Fruit fly (Drosophila melanogaster): ENCODE results near the gene JhI-21.

The JhI-21 gene

DNA sequence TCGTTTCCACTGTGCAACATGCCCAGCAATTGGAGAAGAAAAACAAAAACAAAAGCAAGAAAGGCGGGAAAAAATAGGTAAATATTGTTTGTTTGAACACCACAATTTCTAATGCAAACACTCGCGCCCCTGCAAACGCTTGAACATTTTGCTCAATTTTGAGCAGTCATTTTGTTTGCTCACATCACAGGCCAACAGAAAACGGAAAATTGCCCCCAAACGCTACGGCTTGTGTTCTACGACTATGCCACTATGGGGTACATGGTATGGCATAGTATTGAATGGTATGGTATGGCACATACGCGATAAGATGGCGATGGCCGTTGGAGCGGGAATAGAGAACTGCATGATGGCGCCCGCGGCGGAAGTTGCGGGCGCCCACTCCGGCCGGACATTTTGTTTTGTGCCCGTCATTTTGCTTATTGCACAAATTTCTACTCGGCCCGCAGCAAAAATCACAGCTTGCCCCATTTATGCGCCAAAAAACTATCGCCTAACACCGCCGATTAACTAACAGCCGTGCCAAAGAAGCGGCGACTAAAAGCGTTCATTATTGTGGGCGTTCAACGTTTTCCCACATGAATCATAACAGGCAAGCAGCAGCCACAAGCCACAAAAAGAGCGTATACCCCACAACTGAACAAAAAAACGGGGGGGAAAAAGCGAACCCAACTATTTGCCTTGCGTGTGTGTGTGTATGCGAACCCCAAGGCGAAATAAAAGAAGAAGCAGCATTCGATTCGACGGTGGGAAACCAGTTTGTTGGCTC, 51.4 kb downstream of the JhI-21 start (continued):
- TF ChIP-seq nau (GFP tag; optimal IDR thresholded peaks at IDR 0.05) (peak; percentile 83), CG5180 (GFP tag; optimal IDR thresholded peaks at IDR 0.05) (peak; percentile 69), CG12769 (tag; optimal IDR thresholded peaks at IDR 0.05) (peak; percentile 91), bcd (GFP tag; optimal IDR thresholded peaks at IDR 0.05) (peak; percentile 36), crc (GFP tag; optimal IDR thresholded peaks at IDR 0.05) (no peak), NK7.1 (GFP tag; optimal IDR thresholded peaks at IDR 0.05) (no peak), CG31441 (GFP tag; IDR thresholded peaks at IDR 0.05) (no peak), CG2120 (GFP tag; optimal IDR thresholded peaks at IDR 0.05) (peak; percentile 47), C15 (GFP tag; IDR thresholded peaks at IDR 0.05) (no peak), schlank (tag; optimal IDR thresholded peaks at IDR 0.05) (peak; percentile 66), Hmr (GFP tag; optimal IDR thresholded peaks at IDR 0.05) (peak; percentile 78), slp2 (GFP tag; optimal IDR thresholded peaks at IDR 0.05) (peak; percentile 7), CG42726 (GFP tag; IDR thresholded peaks at IDR 0.05; ENCODE audit: partially characterized antibody) (no peak), CG11504 (tag; optimal IDR thresholded peaks at IDR 0.05) (peak; percentile 72), pros (GFP tag; optimal IDR thresholded peaks at IDR 0.05) (peak; percentile 62), CG15514 (GFP tag; optimal IDR thresholded peaks at IDR 0.05) (peak; percentile 29), gcm (GFP tag; optimal IDR thresholded peaks at IDR 0.05) (peak; percentile 68), sqz (GFP tag; optimal IDR thresholded peaks at IDR 0.05) (peak; percentile 72), kah (GFP tag; optimal IDR thresholded peaks at IDR 0.05) (peak; percentile 26), wdn (GFP tag; IDR thresholded peaks at IDR 0.05) (no peak), Dek (tag; optimal IDR thresholded peaks at IDR 0.05) (peak; percentile 44), CG17912 (GFP tag; optimal IDR thresholded peaks at IDR 0.05) (peak; percentile 75), sug (tag; optimal IDR thresholded peaks at IDR 0.05) (peak; percentile 85), stwl (tag; optimal IDR thresholded peaks at IDR 0.05) (no peak), Oaz (GFP tag; IDR thresholded peaks at IDR 0.05) (no peak), CG17829 (tag; optimal IDR thresholded peaks at IDR 0.05) (peak; percentile 34), CG18619 (GFP tag; optimal IDR thresholded peaks at IDR 0.05) (peak; percentile 79), Trl (optimal IDR thresholded peaks at IDR 0.05) (no peak), Trl (GFP tag; optimal IDR thresholded peaks at IDR 0.05) (peak; percentile 79), CG12299 (tag; optimal IDR thresholded peaks at IDR 0.05) (peak; percentile 85), CG30431 (GFP tag; optimal IDR thresholded peaks at IDR 0.05) (no peak), CG3847 (GFP tag; IDR thresholded peaks at IDR 0.05) (no peak), repo (GFP tag; optimal IDR thresholded peaks at IDR 0.05) (no peak), Fer1 (GFP tag; optimal IDR thresholded peaks at IDR 0.05) (peak; percentile 80), CG9876 (GFP tag; optimal IDR thresholded peaks at IDR 0.05) (peak; percentile 21), fd3F (GFP tag; optimal IDR thresholded peaks at IDR 0.05) (no peak), CG3838 (GFP tag; optimal IDR thresholded peaks at IDR 0.05) (peak; percentile 96), Aef1 (GFP tag; IDR thresholded peaks at IDR 0.05) (no peak), MESR4 (GFP tag; optimal IDR thresholded peaks at IDR 0.05) (no peak), CG7786 (GFP tag; optimal IDR thresholded peaks at IDR 0.05) (no peak), Hand (GFP tag; optimal IDR thresholded peaks at IDR 0.05) (no peak), Blimp-1 (GFP tag; optimal IDR thresholded peaks at IDR 0.05) (peak; percentile 47), Taf1 (GFP tag; IDR thresholded peaks at IDR 0.05) (no peak), Dp (GFP tag; optimal IDR thresholded peaks at IDR 0.05) (peak; percentile 39), CG9609 (GFP tag; optimal IDR thresholded peaks at IDR 0.05) (peak; percentile 18), Eip74EF (GFP tag; optimal IDR thresholded peaks at IDR 0.05) (peak in 1 of 2 experiments; percentile 38), kay (GFP tag; optimal IDR thresholded peaks at IDR 0.05) (peak; percentile 20), CG10462 (GFP tag; optimal IDR thresholded peaks at IDR 0.05) (peak; percentile 12), fu2 (GFP tag; optimal IDR thresholded peaks at IDR 0.05) (no peak)
